Fruit fly (Drosophila melanogaster) whole organism, wandering third instar larva: ENCODE results near the gene Pgm1.

ENCODE experiments used
- CrebA ChIP-seq: fragments of 200-800 bp; sonication (Bioruptor generic); optimal IDR thresholded peaks from 2 replicates; lab custom pipeline; 2016; ENCODE audit warnings: missing biosample characterization, mild to moderate bottlenecking, missing genetic modification characterization, borderline replicate concordance
- Hnf4 ChIP-seq: fragments of 200-800 bp; sonication (Bioruptor generic); optimal IDR thresholded peaks from 2 replicates; lab custom pipeline; 2016; ENCODE audit warnings: missing biosample characterization, mild to moderate bottlenecking, missing genetic modification characterization
- Myc ChIP-seq: fragments of >200 bp; optimal IDR thresholded peaks from 2 replicates; lab custom pipeline; 2017
- br ChIP-seq: fragments of 200-800 bp; sonication (Bioruptor generic); optimal IDR thresholded peaks from 2 replicates; lab custom pipeline; 2016; ENCODE audit warnings: missing biosample characterization, missing genetic modification characterization
- h ChIP-seq: fragments of 200-800 bp; sonication (Bioruptor generic); optimal IDR thresholded peaks from 3 replicates; lab custom pipeline; 2016; ENCODE audit warnings: missing biosample characterization, mild to moderate bottlenecking, missing genetic modification characterization
- sv ChIP-seq: fragments of 200-800 bp; sonication (Bioruptor generic); optimal IDR thresholded peaks from 3 replicates; lab custom pipeline; 2016; ENCODE audit warnings: missing biosample characterization, missing genetic modification characterization
- tai ChIP-seq: sonication (Bioruptor generic); optimal IDR thresholded peaks from 2 replicates; lab custom pipeline; 2016; ENCODE audit warnings: missing biosample characterization, missing genetic modification characterization
- usp ChIP-seq: fragments of >200 bp; optimal IDR thresholded peaks from 2 replicates; lab custom pipeline; 2017; ENCODE audit warnings: missing biosample characterization, missing genetic modification characterization

- no peak for TF ChIP-seq Myc (lab: Kevin White, UChicago)
- no peak for TF ChIP-seq tai (GFP tag; lab: Kevin White, UChicago)
- TF ChIP-seq br (GFP tag; lab: Kevin White, UChicago), result no peak
- TF ChIP-seq sv (GFP tag; lab: Kevin White, UChicago), result no peak
- no peak for TF ChIP-seq Hnf4
- no peak for TF ChIP-seq h (GFP tag; lab: Kevin White, UChicago)
- TF ChIP-seq CrebA (GFP tag; lab: Kevin White, UChicago), result no peak
- no peak for TF ChIP-seq usp (GFP tag; lab: Kevin White, UChicago)
Measured at dm6 chr3L:16097393-16097884, 30.9 kb downstream of the Pgm1 start, which contains the start of the genes CG13074 and ATPsynbetaL.
